Fruit fly (Drosophila melanogaster) whole organism, embryonic: ENCODE measurements around the gene CG14329.

ENCODE experiments used
- Bdp1 ChIP-seq: fragments of 200-800 bp; sonication (Bioruptor generic); optimal IDR thresholded peaks from 3 replicates; lab custom pipeline; 2016; ENCODE audit warnings: missing biosample characterization, missing genetic modification characterization
- CG10267 ChIP-seq: fragments of 200-800 bp; sonication (Bioruptor generic); optimal IDR thresholded peaks from 2 replicates; lab custom pipeline; 2018; ENCODE audit warnings: missing biosample characterization, mild to moderate bottlenecking, missing genetic modification characterization, moderate library complexity
- CG10959 ChIP-seq: fragments of 200-800 bp; sonication (Bioruptor generic); IDR thresholded peaks from 2 replicates; pipeline ENCODE4 v1.3.6; 2022; ENCODE audit warnings: missing biosample characterization, missing genetic modification characterization
- CG10979 ChIP-seq: fragments of 200-800 bp; sonication (Bioruptor generic); optimal IDR thresholded peaks from 2 replicates; lab custom pipeline; 2018; ENCODE audit warnings: missing biosample characterization, mild to moderate bottlenecking, missing genetic modification characterization, moderate library complexity
- CG11093 ChIP-seq: fragments of 200-800 bp; sonication (Bioruptor generic); IDR thresholded peaks from 3 replicates; pipeline ENCODE4 v1.3.6; 2022; ENCODE audit warnings: missing biosample characterization, missing genetic modification characterization
- CG11398 ChIP-seq: fragments of 200-800 bp; sonication (Bioruptor generic); optimal IDR thresholded peaks from 2 replicates; lab custom pipeline; 2016; ENCODE audit warnings: missing biosample characterization, missing genetic modification characterization
- CG12942 ChIP-seq: fragments of 200-800 bp; sonication (Bioruptor generic); optimal IDR thresholded peaks from 3 replicates; lab custom pipeline; 2016; ENCODE audit warnings: missing biosample characterization, missing genetic modification characterization
- CG15269 ChIP-seq: fragments of 200-800 bp; sonication (Bioruptor generic); optimal IDR thresholded peaks from 2 replicates; lab custom pipeline; 2018; ENCODE audit warnings: missing biosample characterization, mild to moderate bottlenecking, missing genetic modification characterization, moderate library complexity
- CG18619 ChIP-seq: fragments of 200-800 bp; sonication (Bioruptor generic); optimal IDR thresholded peaks from 3 replicates; lab custom pipeline; 2017; ENCODE audit warnings: missing biosample characterization, mild to moderate bottlenecking, missing genetic modification characterization
- CG2678 ChIP-seq: fragments of 200-800 bp; sonication (Bioruptor generic); optimal IDR thresholded peaks from 3 replicates; lab custom pipeline; 2019; ENCODE audit warnings: missing biosample characterization, mild to moderate bottlenecking, missing genetic modification characterization, moderate library complexity
- CG33557 ChIP-seq: fragments of 200-800 bp; sonication (Bioruptor generic); optimal IDR thresholded peaks from 2 replicates; lab custom pipeline; 2019; ENCODE audit warnings: missing biosample characterization, mild to moderate bottlenecking, missing genetic modification characterization, moderate library complexity
- CG3407 ChIP-seq: fragments of 200-800 bp; sonication (Bioruptor generic); optimal IDR thresholded peaks from 2 replicates; lab custom pipeline; 2018; ENCODE audit warnings: missing biosample characterization, mild to moderate bottlenecking, missing genetic modification characterization
- CG4328 ChIP-seq: fragments of 200-800 bp; sonication (Bioruptor generic); optimal IDR thresholded peaks from 3 replicates; lab custom pipeline; 2017; ENCODE audit warnings: missing biosample characterization, missing genetic modification reagents, missing genetic modification characterization
- CG4617 ChIP-seq: fragments of 200-800 bp; sonication (Bioruptor generic); optimal IDR thresholded peaks from 3 replicates; lab custom pipeline; 2016; ENCODE audit warnings: missing biosample characterization, missing genetic modification characterization, borderline replicate concordance
- CG6654 ChIP-seq: fragments of 200-800 bp; sonication (Bioruptor generic); optimal IDR thresholded peaks from 2 replicates; lab custom pipeline; 2017; ENCODE audit warnings: missing biosample characterization, mild to moderate bottlenecking, missing genetic modification characterization
- CG6791 ChIP-seq: fragments of 200-800 bp; sonication (Bioruptor generic); IDR thresholded peaks from 3 replicates; pipeline ENCODE4 v1.3.6; 2022; ENCODE audit warnings: missing biosample characterization, missing genetic modification characterization; ENCODE audit not compliant: partially characterized antibody
- CG7786 ChIP-seq: fragments of 200-800 bp; sonication (Bioruptor generic); optimal IDR thresholded peaks from 2 replicates; lab custom pipeline; 2016; ENCODE audit warnings: missing biosample characterization, missing genetic modification characterization
- CG9797 ChIP-seq: fragments of 200-800 bp; sonication (Bioruptor generic); optimal IDR thresholded peaks from 3 replicates; lab custom pipeline; 2018; ENCODE audit warnings: missing biosample characterization, mild to moderate bottlenecking, missing genetic modification characterization
- CG9817 ChIP-seq: fragments of 200-800 bp; sonication (Bioruptor generic); optimal IDR thresholded peaks from 2 replicates; lab custom pipeline; 2018; ENCODE audit warnings: missing biosample characterization, mild to moderate bottlenecking, missing genetic modification characterization, moderate library complexity
- Camta ChIP-seq: fragments of 200-800 bp; sonication (Bioruptor generic); optimal IDR thresholded peaks from 2 replicates; lab custom pipeline; 2016; ENCODE audit warnings: missing biosample characterization, missing genetic modification characterization
- Ets65A ChIP-seq: fragments of 200-800 bp; sonication (Bioruptor generic); peaks from one replicate; lab custom pipeline; 2016; ENCODE audit warnings: missing biosample characterization, missing genetic modification characterization
- H15 ChIP-seq: fragments of 200-800 bp; sonication (Bioruptor generic); IDR thresholded peaks from 3 replicates; pipeline ENCODE4 v1.3.6; 2022; ENCODE audit warnings: missing biosample characterization, missing genetic modification characterization
- Lim3 ChIP-seq: fragments of 200-800 bp; sonication (Bioruptor generic); IDR thresholded peaks from 2 replicates; pipeline ENCODE4 v1.3.6; 2022; ENCODE audit warnings: missing biosample characterization, missing genetic modification characterization
- Nf-YC ChIP-seq: fragments of 200-800 bp; optimal IDR thresholded peaks from 3 replicates; lab custom pipeline; 2019; ENCODE audit warnings: missing biosample characterization, mild to moderate bottlenecking, missing genetic modification characterization, moderate library complexity
- Oaz ChIP-seq: fragments of 200-800 bp; sonication (Bioruptor generic); IDR thresholded peaks from 2 replicates; pipeline ENCODE4 v1.3.6; 2022; ENCODE audit warnings: missing biosample characterization, missing genetic modification characterization
- PHDP ChIP-seq: fragments of 200-800 bp; sonication (Bioruptor generic); optimal IDR thresholded peaks from 3 replicates; lab custom pipeline; 2018; ENCODE audit warnings: missing biosample characterization, mild to moderate bottlenecking, missing genetic modification characterization, moderate library complexity
- Pdp1 ChIP-seq, 2 experiments: fragments of 200-800 bp; sonication (Bioruptor generic); optimal IDR thresholded peaks; 3 replicates each; lab custom pipeline; 2016; ENCODE audit warnings: missing biosample characterization in 2 of 2, missing genetic modification characterization in 2 of 2, mild to moderate bottlenecking in 1 of 2, moderate library complexity in 1 of 2
- amos ChIP-seq: fragments of 200-800 bp; sonication (Bioruptor generic); IDR thresholded peaks from 2 replicates; pipeline ENCODE4 v1.3.6; 2022; ENCODE audit warnings: missing biosample characterization, missing genetic modification characterization; ENCODE audit not compliant: partially characterized antibody
- ap ChIP-seq: fragments of 200-800 bp; sonication (Bioruptor generic); IDR thresholded peaks from 2 replicates; pipeline ENCODE4 v1.3.6; 2022; ENCODE audit warnings: missing biosample characterization, missing genetic modification characterization
- chif ChIP-seq, 2 experiments: fragments of 200-800 bp; sonication (Bioruptor generic); optimal IDR thresholded peaks; 3 replicates each; lab custom pipeline; 2016; ENCODE audit warnings: missing biosample characterization in 2 of 2, missing genetic modification characterization in 2 of 2
- crol ChIP-seq: fragments of 200-800 bp; sonication (Bioruptor generic); IDR thresholded peaks from 2 replicates; pipeline ENCODE4 v1.3.6; 2022; ENCODE audit warnings: missing biosample characterization, missing genetic modification characterization
- fru ChIP-seq: fragments of >200 bp; optimal IDR thresholded peaks from 2 replicates; lab custom pipeline; 2017
- hb ChIP-seq: fragments of 200-800 bp; sonication (Bioruptor generic); IDR thresholded peaks from 3 replicates; pipeline ENCODE4 v1.3.6; 2022; ENCODE audit warnings: missing biosample characterization, missing genetic modification characterization; ENCODE audit not compliant: partially characterized antibody
- hbn ChIP-seq: fragments of 200-800 bp; sonication (Bioruptor generic); IDR thresholded peaks from 2 replicates; pipeline ENCODE4 v1.3.6; 2022; ENCODE audit warnings: missing biosample characterization, missing genetic modification characterization; ENCODE audit not compliant: partially characterized antibody
- her ChIP-seq: fragments of 200-800 bp; sonication (Bioruptor generic); optimal IDR thresholded peaks from 2 replicates; lab custom pipeline; 2016; ENCODE audit warnings: missing biosample characterization, missing genetic modification characterization
- hth ChIP-seq: fragments of >200 bp; optimal IDR thresholded peaks from 2 replicates; lab custom pipeline; 2017; ENCODE audit warnings: inconsistent platforms
- inv ChIP-seq: fragments of 200-800 bp; sonication (Bioruptor generic); IDR thresholded peaks from 2 replicates; pipeline ENCODE4 v1.3.6; 2022; ENCODE audit warnings: missing biosample characterization, missing genetic modification characterization; ENCODE audit not compliant: partially characterized antibody
- kah ChIP-seq: fragments of 200-800 bp; sonication (Bioruptor generic); optimal IDR thresholded peaks from 2 replicates; lab custom pipeline; 2018; ENCODE audit warnings: missing biosample characterization, mild to moderate bottlenecking, missing genetic modification characterization
- mld ChIP-seq: fragments of 200-800 bp; sonication (Bioruptor generic); IDR thresholded peaks from 3 replicates; pipeline ENCODE4 v1.3.6; 2022; ENCODE audit warnings: missing biosample characterization, missing genetic modification characterization; ENCODE audit not compliant: partially characterized antibody
- pan ChIP-seq, 4 experiments: fragments of >200 bp in 3 of 4; fragments of 200-800 bp in 1 of 4; sonication (Bioruptor generic) in 1 of 4; optimal IDR thresholded peaks in 3 of 4; IDR thresholded peaks in 1 of 4; 2 replicates each; pipeline versions ENCODE4 v1.3.6 to Lab custom; 2017 to 2022; ENCODE audit warnings: missing biosample characterization in 2 of 4, missing genetic modification characterization in 2 of 4, mixed read lengths in 1 of 4
- sens ChIP-seq: fragments of 200-800 bp; sonication (Bioruptor generic); peaks from one replicate; lab custom pipeline; 2016; ENCODE audit warnings: missing biosample characterization, missing genetic modification characterization
- sima ChIP-seq: fragments of 200-800 bp; sonication (Bioruptor generic); optimal IDR thresholded peaks from 2 replicates; lab custom pipeline; 2016; ENCODE audit warnings: missing biosample characterization, missing genetic modification characterization
- sna ChIP-seq: fragments of 200-800 bp; sonication (Bioruptor generic); IDR thresholded peaks from 2 replicates; pipeline ENCODE4 v1.3.6; 2022; ENCODE audit warnings: missing biosample characterization, missing genetic modification characterization; ENCODE audit not compliant: partially characterized antibody
- trh ChIP-seq: fragments of 200-800 bp; sonication (Bioruptor generic); optimal IDR thresholded peaks from 2 replicates; lab custom pipeline; 2016; ENCODE audit warnings: missing biosample characterization, missing genetic modification characterization
- unc-4 ChIP-seq: fragments of 200-800 bp; sonication (Bioruptor generic); IDR thresholded peaks from 2 replicates; pipeline ENCODE4 v1.3.6; 2022; ENCODE audit warnings: missing biosample characterization, missing genetic modification characterization; ENCODE audit not compliant: partially characterized antibody
- vvl ChIP-seq: fragments of 200-800 bp; sonication (Bioruptor generic); IDR thresholded peaks from 2 replicates; pipeline ENCODE4 v1.3.6; 2022; ENCODE audit warnings: missing biosample characterization, missing genetic modification characterization
- wor ChIP-seq: fragments of 200-800 bp; sonication (Bioruptor generic); IDR thresholded peaks from 2 replicates; pipeline ENCODE4 v1.3.6; 2022; ENCODE audit warnings: missing biosample characterization, missing genetic modification characterization

The CG14329 gene

DNA sequence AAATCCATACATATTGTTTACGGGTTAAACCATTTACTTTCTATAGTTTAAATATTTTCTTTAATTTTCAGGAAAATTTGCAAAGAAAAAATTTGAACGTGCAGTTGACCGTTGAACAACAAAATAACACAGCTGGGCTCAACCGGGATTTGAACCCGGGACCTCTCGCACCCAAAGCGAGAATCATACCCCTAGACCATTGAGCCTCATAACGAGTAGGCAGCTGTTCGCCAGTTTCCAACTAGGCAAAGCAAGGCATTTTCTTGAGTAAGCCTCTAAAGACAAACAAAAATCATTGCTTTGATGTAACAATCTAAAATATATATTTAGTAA is 8.8 kb downstream of the CG14329 start (continued):
- peak; percentile 82; the same call in 2 of the 3 replicates for TF ChIP-seq hb (GFP tag; lab: Robert Waterston, UW)
- TF ChIP-seq pan (optimal IDR thresholded peaks at IDR 0.05; lab: Kevin White, UChicago): no peak
- TF ChIP-seq pan (GFP tag; optimal IDR thresholded peaks at IDR 0.05 in 1 of 2, IDR thresholded peaks at IDR 0.05 in 1 of 2): no peak
- TF ChIP-seq CG7786 (GFP tag; lab: Kevin White, UChicago): no peak
- TF ChIP-seq amos: peak; percentile 82
- TF ChIP-seq, all 482 proteins: peak for 43

DNA sequence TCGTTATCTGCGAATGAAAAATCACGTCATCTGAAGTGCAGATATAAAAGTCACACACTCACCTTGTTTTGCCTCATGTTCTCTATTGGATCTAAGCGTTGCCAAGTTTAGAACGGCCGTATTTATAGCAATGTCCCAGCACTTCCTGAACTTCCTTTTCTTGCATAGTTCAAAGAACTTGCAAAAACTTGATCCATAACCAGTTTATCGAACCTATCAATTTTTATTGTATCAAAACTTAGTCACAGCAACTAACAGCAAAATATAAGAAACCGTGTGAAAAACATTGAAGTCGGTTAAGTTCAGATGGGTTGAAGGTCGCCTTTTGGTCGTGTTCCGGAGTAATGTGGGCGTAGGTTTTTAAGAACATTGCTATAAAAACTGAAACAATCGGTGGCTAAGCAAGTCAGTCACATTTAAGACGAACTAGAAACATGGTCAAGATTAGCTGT is 9.6 kb downstream of the CG14329 start, which contains the start of the genes CG14324 and CG14326:
CG14324 (minus strand) TSS at position 101 of the 452 bp plus-strand sequence.
CG14326 (plus strand) TSS at position 402 of the 452 bp plus-strand sequence.
- TF ChIP-seq CG6654 (GFP tag; lab: Kevin White, UChicago) (no peak), trh (GFP tag; lab: Kevin White, UChicago) (no peak), Lim3 (no peak), ap (no peak), sima (GFP tag; lab: Kevin White, UChicago) (no peak), CG11093 (GFP tag; lab: Robert Waterston, UW) (no peak), CG15269 (tag; lab: Kevin White, UChicago) (no peak), CG10959 (GFP tag; lab: Robert Waterston, UW) (no peak), H15 (GFP tag; lab: Robert Waterston, UW) (no peak), fru (lab: Kevin White, UChicago) (no peak), CG4328 (GFP tag; lab: Kevin White, UChicago) (no peak), CG18619 (GFP tag; lab: Kevin White, UChicago) (no peak), Bdp1 (GFP tag; lab: Kevin White, UChicago) (no peak), hth (lab: Kevin White, UChicago) (no peak)

DNA sequence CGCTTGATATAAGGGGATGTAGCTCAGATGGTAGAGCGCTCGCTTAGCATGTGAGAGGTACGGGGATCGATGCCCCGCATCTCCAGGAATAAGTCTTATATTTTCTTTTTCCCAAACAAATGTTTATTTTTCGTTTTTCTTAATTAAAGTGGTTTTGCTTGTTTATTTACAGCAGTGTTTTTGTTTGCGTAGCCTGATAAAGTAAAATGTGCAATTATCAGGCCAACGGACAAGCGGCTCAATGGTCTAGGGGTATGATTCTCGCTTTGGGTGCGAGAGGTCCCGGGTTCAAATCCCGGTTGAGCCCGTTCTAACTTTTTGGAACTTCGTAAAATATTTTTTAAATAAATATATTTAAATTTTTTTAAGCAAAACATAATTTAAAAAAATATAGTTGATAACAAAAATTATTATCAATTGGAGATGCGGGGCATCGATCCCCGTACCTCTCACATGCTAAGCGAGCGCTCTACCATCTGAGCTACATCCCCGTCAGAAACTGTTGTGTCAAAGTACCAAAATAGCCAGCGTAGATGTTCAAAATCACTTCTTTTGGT is 10.6 kb downstream of the CG14329 start:
- TF ChIP-seq mld (GFP tag; lab: Robert Waterston, UW) (peak; percentile 94), chif (GFP tag; optimal IDR thresholded peaks at IDR 0.05; lab: Kevin White, UChicago) (no peak), kah (GFP tag; lab: Kevin White, UChicago) (peak; percentile 32), ap (no peak), CG33557 (GFP tag; lab: Kevin White, UChicago) (peak; percentile 24), Camta (GFP tag; lab: Kevin White, UChicago) (no peak), CG10979 (tag; lab: Kevin White, UChicago) (peak; percentile 31), CG9817 (no peak), sna (peak; percentile 84), CG6791 (GFP tag; lab: Robert Waterston, UW) (peak; percentile 60), her (GFP tag; lab: Kevin White, UChicago) (no peak), PHDP (tag; lab: Kevin White, UChicago) (peak; percentile 19), CG11398 (GFP tag; lab: Kevin White, UChicago) (no peak), CG12942 (GFP tag; lab: Kevin White, UChicago) (no peak), crol (GFP tag; lab: Robert Waterston, UW) (no peak), CG2678 (tag; lab: Kevin White, UChicago) (peak; percentile 23), CG4617 (GFP tag; lab: Kevin White, UChicago) (no peak), Oaz (GFP tag; lab: Robert Waterston, UW) (no peak), CG10267 (tag; lab: Kevin White, UChicago) (peak; percentile 39), CG3407 (GFP tag; lab: Kevin White, UChicago) (no peak), Nf-YC (tag; lab: Kevin White, UChicago) (peak; percentile 30), vvl (peak; percentile 62; the same call in 1 of the 2 replicates), wor (GFP tag; lab: Robert Waterston, UW) (no peak), hbn (GFP tag; lab: Robert Waterston, UW) (peak; percentile 41; the same call in 1 of the 2 replicates), sens (peak; percentile 82), inv (peak; percentile 59; the same call in 1 of the 2 replicates), CG9797 (GFP tag; lab: Kevin White, UChicago) (no peak), unc-4 (GFP tag; lab: Robert Waterston, UW) (peak; percentile 60; the same call in 1 of the 2 replicates), Ets65A (GFP tag; lab: Kevin White, UChicago) (no peak), Pdp1 (GFP tag; optimal IDR thresholded peaks at IDR 0.05; lab: Kevin White, UChicago) (no peak)
